Worm (Caenorhabditis elegans) whole organism, L4 larva: ENCODE results near the gene D2024.18.
"Not testable (repeated sequence)": the region's sequence is repeated elsewhere in the genome, so short reads cannot be mapped to it uniquely, and the experiment has no call there.

Experiments used
- F26F4.8 ChIP-seq: fragments of 200-800 bp; sonication (Bioruptor generic); conservative IDR thresholded peaks from 2 replicates; pipeline ENCODE4 v1.3.6; 2022; ENCODE audit warnings: missing genetic modification characterization, missing compliant biosample characterization
- T20F7.1 ChIP-seq: fragments of 200-800 bp; sonication (Bioruptor generic); optimal IDR thresholded peaks from 2 replicates; lab custom pipeline; 2018; ENCODE audit warnings: mild to moderate bottlenecking, missing genetic modification characterization, missing compliant biosample characterization
- Y105C5A.15 ChIP-seq: fragments of 200-800 bp; sonication (Bioruptor generic); IDR thresholded peaks from 2 replicates; pipeline ENCODE4 v1.3.6; 2022; ENCODE audit warnings: missing genetic modification characterization, missing compliant biosample characterization
- Y75B8A.6 ChIP-seq: fragments of 200-800 bp; sonication (Bioruptor generic); IDR thresholded peaks from 2 replicates; pipeline ENCODE4 v1.3.6; 2022; ENCODE audit warnings: missing genetic modification reagents, missing genetic modification characterization, missing compliant biosample characterization
- aha-1 ChIP-seq: fragments of 150-350 bp; peaks from one replicate; lab custom pipeline; 2014; ENCODE audit warnings: missing biosample characterization, missing genetic modification characterization
- aly-2 ChIP-seq: sonication (generic microtip); optimal IDR thresholded peaks from 2 replicates; lab custom pipeline; 2018; ENCODE audit warnings: missing biosample characterization, missing genetic modification characterization
- arid-1 ChIP-seq: fragments of 200-800 bp; sonication (Bioruptor generic); conservative IDR thresholded peaks from 2 replicates; pipeline ENCODE4 v1.3.6; 2022; ENCODE audit warnings: missing genetic modification reagents, missing genetic modification characterization, missing compliant biosample characterization
- ceh-44 ChIP-seq: fragments of 200-800 bp; sonication (Bioruptor generic); IDR thresholded peaks from 2 replicates; pipeline ENCODE4 v1.3.6; 2022; ENCODE audit warnings: missing genetic modification reagents, missing genetic modification characterization, missing compliant biosample characterization
- ces-1 ChIP-seq: fragments of 150-350 bp; sonication (generic microtip); optimal IDR thresholded peaks from 4 replicates; lab custom pipeline; 2014; ENCODE audit warnings: missing biosample characterization, missing genetic modification reagents, missing genetic modification characterization
- daf-16 ChIP-seq, 3 experiments: sonication (generic microtip); optimal IDR thresholded peaks; 2 replicates each; lab custom pipeline; 2016 to 2017; ENCODE audit warnings: missing genetic modification characterization in 3 of 3, missing genetic modification reagents in 3 of 3, mild to moderate bottlenecking in 2 of 3, missing compliant biosample characterization in 2 of 3, missing biosample characterization in 1 of 3, moderate library complexity in 1 of 3
- dmd-6 ChIP-seq: fragments of 200-800 bp; sonication (Bioruptor generic); IDR thresholded peaks from 2 replicates; pipeline ENCODE4 v1.3.6; 2022; ENCODE audit warnings: missing genetic modification reagents, missing genetic modification characterization, missing compliant biosample characterization
- dmd-8 ChIP-seq: fragments of 200-800 bp; sonication (Bioruptor generic); IDR thresholded peaks from 2 replicates; pipeline ENCODE4 v1.3.6; 2022; ENCODE audit warnings: missing genetic modification characterization, missing compliant biosample characterization
- duxl-1 ChIP-seq: sonication (generic microtip); optimal IDR thresholded peaks from 2 replicates; lab custom pipeline; 2016; ENCODE audit warnings: mild to moderate bottlenecking, missing genetic modification characterization, moderate library complexity, missing compliant biosample characterization; ENCODE audit not compliant: poor library complexity
- egl-43 ChIP-seq: fragments of 200-800 bp; sonication (Bioruptor generic); IDR thresholded peaks from 2 replicates; pipeline ENCODE4 v1.3.6; 2022; ENCODE audit warnings: missing genetic modification reagents, missing genetic modification characterization, missing compliant biosample characterization
- fkh-10 ChIP-seq: fragments of 150-350 bp; optimal IDR thresholded peaks from 2 replicates; lab custom pipeline; 2014; ENCODE audit warnings: missing biosample characterization, missing genetic modification reagents, missing genetic modification characterization
- hlh-11 ChIP-seq: fragments of 200-800 bp; sonication (Bioruptor generic); optimal IDR thresholded peaks from 2 replicates; lab custom pipeline; 2018; ENCODE audit warnings: mild to moderate bottlenecking, missing genetic modification characterization, missing compliant biosample characterization
- hlh-30 ChIP-seq: sonication (generic microtip); optimal IDR thresholded peaks from 2 replicates; lab custom pipeline; 2017; ENCODE audit warnings: antibody characterized with exemption, mild to moderate bottlenecking, missing genetic modification characterization, missing compliant biosample characterization; ENCODE audit not compliant: insufficient read depth
- jun-1 ChIP-seq: fragments of 150-350 bp; optimal IDR thresholded peaks from 2 replicates; lab custom pipeline; 2014; ENCODE audit warnings: missing biosample characterization, missing genetic modification reagents, missing genetic modification characterization
- lsy-2 ChIP-seq, 2 experiments: fragments of 150-350 bp in 1 of 2; sonication (generic microtip) in 1 of 2; optimal IDR thresholded peaks; 2 replicates each; lab custom pipeline; 2014 to 2017; ENCODE audit warnings: missing biosample characterization in 2 of 2, missing genetic modification characterization in 2 of 2
- mdl-1 ChIP-seq, 2 experiments: fragments of 150-350 bp in 1 of 2; sonication (generic microtip) in 1 of 2; optimal IDR thresholded peaks; 2 replicates each; lab custom pipeline; 2014 to 2017; ENCODE audit warnings: missing biosample characterization in 2 of 2, missing genetic modification characterization in 2 of 2
- mdt-29 ChIP-seq: fragments of 200-800 bp; sonication (Bioruptor generic); IDR thresholded peaks from 2 replicates; pipeline ENCODE4 v1.3.6; 2022; ENCODE audit warnings: missing genetic modification reagents, missing genetic modification characterization, missing compliant biosample characterization
- mxl-2 ChIP-seq: fragments of 200-800 bp; sonication (Bioruptor generic); conservative IDR thresholded peaks from 2 replicates; pipeline ENCODE4 v1.3.6; 2022; ENCODE audit warnings: missing genetic modification reagents, missing genetic modification characterization, missing compliant biosample characterization
- mxl-3 ChIP-seq: fragments of 200-800 bp; sonication (Bioruptor generic); optimal IDR thresholded peaks from 2 replicates; lab custom pipeline; 2018; ENCODE audit warnings: mild to moderate bottlenecking, missing genetic modification characterization, missing compliant biosample characterization
- nhr-102 ChIP-seq: sonication (generic microtip); optimal IDR thresholded peaks from 2 replicates; lab custom pipeline; 2016; ENCODE audit warnings: mild to moderate bottlenecking, missing genetic modification characterization, moderate library complexity, missing compliant biosample characterization
- nhr-11 ChIP-seq: fragments of 150-350 bp; optimal IDR thresholded peaks from 2 replicates; lab custom pipeline; 2014; ENCODE audit warnings: missing biosample characterization, missing genetic modification characterization
- nhr-25 ChIP-seq: sonication (generic microtip); optimal IDR thresholded peaks from 2 replicates; lab custom pipeline; 2017; ENCODE audit warnings: missing genetic modification characterization, mild to moderate bottlenecking, missing compliant biosample characterization, antibody characterized with exemption, moderate library complexity, borderline replicate concordance; ENCODE audit not compliant: insufficient read depth
- nhr-28 ChIP-seq: fragments of 150-350 bp; optimal IDR thresholded peaks from 2 replicates; lab custom pipeline; 2014; ENCODE audit warnings: missing biosample characterization, missing genetic modification characterization
- nhr-42 ChIP-seq: fragments of 200-800 bp; sonication (Bioruptor generic); IDR thresholded peaks from 2 replicates; pipeline ENCODE4 v1.3.6; 2022; ENCODE audit warnings: missing genetic modification characterization, missing compliant biosample characterization
- nhr-6 ChIP-seq: fragments of 150-350 bp; optimal IDR thresholded peaks from 2 replicates; lab custom pipeline; 2014; ENCODE audit warnings: missing biosample characterization, missing genetic modification characterization
- nhr-77 ChIP-seq: fragments of 150-350 bp; optimal IDR thresholded peaks from 2 replicates; lab custom pipeline; 2014; ENCODE audit warnings: missing biosample characterization, missing genetic modification characterization
- pqm-1 ChIP-seq: sonication (generic microtip); optimal IDR thresholded peaks from 2 replicates; lab custom pipeline; 2017; ENCODE audit warnings: missing biosample characterization, missing genetic modification characterization
- snpc-1.2 ChIP-seq: fragments of 200-800 bp; sonication (Bioruptor generic); IDR thresholded peaks from 2 replicates; pipeline ENCODE4 v1.3.6; 2022; ENCODE audit warnings: missing genetic modification reagents, missing genetic modification characterization, missing compliant biosample characterization
- snpc-4 ChIP-seq: fragments of 150-350 bp; optimal IDR thresholded peaks from 2 replicates; lab custom pipeline; 2014; ENCODE audit warnings: missing biosample characterization, missing genetic modification characterization
- tag-97 ChIP-seq: fragments of 200-800 bp; sonication (Bioruptor generic); IDR thresholded peaks from 2 replicates; pipeline ENCODE4 v1.3.6; 2022; ENCODE audit warnings: missing genetic modification characterization, missing compliant biosample characterization
- unc-130 ChIP-seq: sonication (generic microtip); optimal IDR thresholded peaks from 2 replicates; lab custom pipeline; 2016; ENCODE audit warnings: missing genetic modification reagents, missing genetic modification characterization, missing compliant biosample characterization
- unc-62 ChIP-seq, 3 experiments: fragments of 150-350 bp in 1 of 3; sonication (generic microtip); optimal IDR thresholded peaks in 2 of 3; peaks in 1 of 3; 1 replicate in 1 of 3; 2 replicates in 2 of 3; lab custom pipeline; 2014 to 2017; ENCODE audit warnings: missing biosample characterization in 3 of 3, missing genetic modification characterization in 3 of 3, missing genetic modification reagents in 3 of 3, missing genotype in 1 of 3
- vab-7 ChIP-seq: fragments of 200-800 bp; sonication (Bioruptor generic); IDR thresholded peaks from 2 replicates; pipeline ENCODE4 v1.3.6; 2022; ENCODE audit warnings: missing genetic modification reagents, missing genetic modification characterization, missing compliant biosample characterization
- zag-1 ChIP-seq: fragments of 150-350 bp; optimal IDR thresholded peaks from 2 replicates; lab custom pipeline; 2014; ENCODE audit warnings: missing biosample characterization, missing genetic modification characterization
- zip-2 ChIP-seq: fragments of 150-350 bp; optimal IDR thresholded peaks from 2 replicates; lab custom pipeline; 2014; ENCODE audit warnings: missing biosample characterization, missing genetic modification characterization
- ztf-11 ChIP-seq: fragments of 150-350 bp; optimal IDR thresholded peaks from 2 replicates; lab custom pipeline; 2014; ENCODE audit warnings: missing biosample characterization, missing genetic modification characterization

Gene D2024.18

ce11 chrIV:7254690-7255089 is 4.4 kb downstream of the D2024.18 start, which contains the start of gene C06E4.5:
C06E4.5 (plus strand) TSS chrIV:7254990.
- not testable (repeated sequence) for TF ChIP-seq daf-16 (GFP tag; optimal IDR thresholded peaks at IDR 0.05; lab: Kevin White, UChicago); daf-16 (tag; optimal IDR thresholded peaks at IDR 0.05; lab: Kevin White, UChicago); egl-43 (GFP tag; lab: Robert Waterston, UW); nhr-11 (tag; lab: Kevin White, UChicago)

- TF ChIP-seq zip-2 (tag; lab: Kevin White, UChicago) (no peak), lsy-2 (tag; optimal IDR thresholded peaks at IDR 0.05; lab: Kevin White, UChicago) (no peak), daf-16 (GFP tag; optimal IDR thresholded peaks at IDR 0.05; lab: Kevin White, UChicago) (no peak), daf-16 (tag; optimal IDR thresholded peaks at IDR 0.05; lab: Kevin White, UChicago) (peak; percentile 23), mdl-1 (tag; optimal IDR thresholded peaks at IDR 0.05; lab: Kevin White, UChicago) (peak in 1 of 2 experiments; percentile 66), pqm-1 (tag; lab: Kevin White, UChicago) (peak; percentile 43), mdt-29 (GFP tag; lab: Robert Waterston, UW) (no peak), nhr-77 (tag; lab: Kevin White, UChicago) (peak; percentile 7), dmd-6 (peak; percentile 82), nhr-28 (peak; percentile 96), nhr-102 (tag; lab: Kevin White, UChicago) (peak; percentile 92), duxl-1 (tag; lab: Kevin White, UChicago) (no peak), hlh-30 (tag; lab: Kevin White, UChicago) (peak; percentile 62), nhr-6 (no peak)
Observed at ce11 chrIV:7258253-7258652, 8.0 kb downstream of the D2024.18 start, which contains the start of gene C06E4.6. C06E4.6 (minus strand) TSS chrIV:7258303.

ce11 chrIV:7260587-7260986 is 10.3 kb downstream of the D2024.18 start, which contains the start of gene C06E4.3:
C06E4.3 (plus strand) TSS chrIV:7260875.
- TF ChIP-seq fkh-10 (no peak), arid-1 (GFP tag; lab: Robert Waterston, UW) (no peak), nhr-77 (tag; lab: Kevin White, UChicago) (peak; percentile 25), aly-2 (no peak), unc-62 (GFP tag; optimal IDR thresholded peaks at IDR 0.05 in 1 of 2; lab: Kevin White, UChicago) (no peak), unc-62 (tag; optimal IDR thresholded peaks at IDR 0.05; lab: Kevin White, UChicago) (no peak), jun-1 (no peak), mxl-3 (GFP tag; lab: Kevin White, UChicago) (no peak), mdt-29 (GFP tag; lab: Robert Waterston, UW) (no peak), nhr-42 (GFP tag; lab: Robert Waterston, UW) (no peak), nhr-28 (peak; percentile 97), tag-97 (GFP tag; lab: Robert Waterston, UW) (no peak), hlh-30 (tag; lab: Kevin White, UChicago) (peak; percentile 5), ceh-44 (GFP tag; lab: Robert Waterston, UW) (no peak), mxl-2 (GFP tag; lab: Robert Waterston, UW) (no peak), nhr-102 (tag; lab: Kevin White, UChicago) (peak; percentile 71), egl-43 (GFP tag; lab: Robert Waterston, UW) (no peak), ztf-11 (tag; lab: Kevin White, UChicago) (no peak), dmd-6 (peak; percentile 81)

- TF ChIP-seq nhr-6: no peak
- TF ChIP-seq zag-1 (tag; lab: Kevin White, UChicago): no peak
- TF ChIP-seq snpc-4 (tag; lab: Kevin White, UChicago): no peak
- TF ChIP-seq nhr-25 (tag; lab: Kevin White, UChicago): no peak
Observed at ce11 chrIV:7263137-7263536, 12.9 kb downstream of the D2024.18 start, which contains the start of gene glb-2. glb-2 (minus strand) TSS chrIV:7263237.

- TF ChIP-seq unc-130 (GFP tag; lab: Kevin White, UChicago) (no peak), Y75B8A.6 (no peak), dmd-8 (GFP tag; lab: Robert Waterston, UW) (0 out of 2 replicates have a peak, but pooled peaks have one; percentile 58), ces-1 (peak; percentile 33), snpc-1.2 (peak; percentile 85), Y105C5A.15 (no peak), hlh-30 (tag; lab: Kevin White, UChicago) (peak; percentile 26), hlh-11 (tag; lab: Kevin White, UChicago) (no peak), aha-1 (tag; lab: Kevin White, UChicago) (peak; percentile 44), F26F4.8 (0 out of 2 replicates have a peak, but pooled peaks have one; percentile 33), vab-7 (GFP tag; lab: Robert Waterston, UW) (peak; percentile 70), T20F7.1 (GFP tag; lab: Kevin White, UChicago) (no peak)
Observed at ce11 chrIV:7274969-7275548, 24.8 kb downstream of the D2024.18 start.
